Fruit fly (Drosophila melanogaster) whole organism, embryonic: ENCODE results near the gene Rbp.

ENCODE experiments used
- ATbp ChIP-seq: fragments of 200-800 bp; sonication (Bioruptor generic); optimal IDR thresholded peaks from 2 replicates; lab custom pipeline; 2017; ENCODE audit warnings: missing biosample characterization, mild to moderate bottlenecking, missing genetic modification characterization, missing genetic modification reagents
- Ada2b ChIP-seq: fragments of 200-800 bp; sonication (Bioruptor generic); IDR thresholded peaks from 2 replicates; pipeline ENCODE4 v1.3.6; 2022; ENCODE audit warnings: missing biosample characterization, missing genetic modification characterization
- Antp ChIP-seq: fragments of 200-800 bp; sonication (Bioruptor generic); optimal IDR thresholded peaks from 3 replicates; lab custom pipeline; 2016; ENCODE audit warnings: missing biosample characterization, missing genetic modification characterization
- Atf3 ChIP-seq: fragments of 200-800 bp; sonication (Bioruptor generic); optimal IDR thresholded peaks from 3 replicates; lab custom pipeline; 2016; ENCODE audit warnings: missing biosample characterization, missing genetic modification characterization
- CG10321 ChIP-seq: fragments of 200-800 bp; sonication (Bioruptor generic); IDR thresholded peaks from 2 replicates; pipeline ENCODE4 v1.3.6; 2022; ENCODE audit warnings: missing biosample characterization, missing genetic modification characterization
- CG13296 ChIP-seq: fragments of 200-800 bp; sonication (Bioruptor generic); optimal IDR thresholded peaks from 3 replicates; lab custom pipeline; 2018; ENCODE audit warnings: missing biosample characterization, mild to moderate bottlenecking, missing genetic modification characterization
- CG14667 ChIP-seq: fragments of 200-800 bp; sonication (Bioruptor generic); IDR thresholded peaks from 2 replicates; pipeline ENCODE4 v1.3.6; 2022; ENCODE audit warnings: missing biosample characterization, missing genetic modification characterization
- CG17361 ChIP-seq: fragments of 200-800 bp; sonication (Bioruptor generic); IDR thresholded peaks from 3 replicates; pipeline ENCODE4 v1.3.6; 2022; ENCODE audit warnings: missing biosample characterization, missing genetic modification characterization
- CG17802 ChIP-seq: fragments of 200-800 bp; sonication (Bioruptor generic); optimal IDR thresholded peaks from 2 replicates; lab custom pipeline; 2018; ENCODE audit warnings: missing biosample characterization, mild to moderate bottlenecking, missing genetic modification characterization, moderate library complexity
- CG18011 ChIP-seq: fragments of 200-800 bp; sonication (Bioruptor generic); optimal IDR thresholded peaks from 2 replicates; lab custom pipeline; 2017; ENCODE audit warnings: missing biosample characterization, missing genetic modification characterization, mild to moderate bottlenecking, moderate library complexity, missing genotype
- CG18764 ChIP-seq: fragments of 200-800 bp; sonication (Bioruptor generic); optimal IDR thresholded peaks from 3 replicates; lab custom pipeline; 2016; ENCODE audit warnings: missing biosample characterization, missing genetic modification characterization
- CG2129 ChIP-seq: fragments of 200-800 bp; sonication (Bioruptor generic); IDR thresholded peaks from 2 replicates; pipeline ENCODE4 v1.3.6; 2022; ENCODE audit warnings: missing biosample characterization, missing genetic modification characterization; ENCODE audit not compliant: partially characterized antibody
- CG2199 ChIP-seq: fragments of 200-800 bp; sonication (Bioruptor generic); IDR thresholded peaks from 3 replicates; pipeline ENCODE4 v1.3.6; 2022; ENCODE audit warnings: missing biosample characterization, missing genetic modification characterization
- CG2202 ChIP-seq: fragments of 200-800 bp; sonication (Bioruptor generic); optimal IDR thresholded peaks from 2 replicates; lab custom pipeline; 2018; ENCODE audit warnings: missing biosample characterization, mild to moderate bottlenecking, missing genetic modification characterization
- CG2678 ChIP-seq: fragments of 200-800 bp; sonication (Bioruptor generic); optimal IDR thresholded peaks from 3 replicates; lab custom pipeline; 2019; ENCODE audit warnings: missing biosample characterization, mild to moderate bottlenecking, missing genetic modification characterization, moderate library complexity
- CG6654 ChIP-seq: fragments of 200-800 bp; sonication (Bioruptor generic); optimal IDR thresholded peaks from 2 replicates; lab custom pipeline; 2017; ENCODE audit warnings: missing biosample characterization, mild to moderate bottlenecking, missing genetic modification characterization
- CG6813 ChIP-seq: fragments of 200-800 bp; sonication (Bioruptor generic); optimal IDR thresholded peaks from 2 replicates; lab custom pipeline; 2017; ENCODE audit warnings: missing biosample characterization, missing genetic modification characterization, mild to moderate bottlenecking, moderate library complexity, missing genetic modification reagents
- CG7786 ChIP-seq: fragments of 200-800 bp; sonication (Bioruptor generic); optimal IDR thresholded peaks from 2 replicates; lab custom pipeline; 2016; ENCODE audit warnings: missing biosample characterization, missing genetic modification characterization
- Dek ChIP-seq: fragments of 200-800 bp; sonication (Bioruptor generic); optimal IDR thresholded peaks from 3 replicates; lab custom pipeline; 2019; ENCODE audit warnings: missing biosample characterization, mild to moderate bottlenecking, missing genetic modification characterization, moderate library complexity
- Fer2 ChIP-seq: fragments of 200-800 bp; sonication (Bioruptor generic); optimal IDR thresholded peaks from 2 replicates; lab custom pipeline; 2018; ENCODE audit warnings: missing biosample characterization, mild to moderate bottlenecking, missing genetic modification characterization, moderate library complexity
- Lpt ChIP-seq: fragments of >200 bp; optimal IDR thresholded peaks from 2 replicates; lab custom pipeline; 2018; ENCODE audit warnings: missing biosample characterization, missing genetic modification characterization
- Mad ChIP-seq: fragments of 200-800 bp; sonication (Bioruptor generic); optimal IDR thresholded peaks from 2 replicates; lab custom pipeline; 2016; ENCODE audit warnings: missing biosample characterization, missing genetic modification characterization
- NC2β ChIP-seq: fragments of 200-800 bp; sonication (Bioruptor generic); optimal IDR thresholded peaks from 2 replicates; lab custom pipeline; 2016; ENCODE audit warnings: missing biosample characterization, missing genetic modification characterization
- Scr ChIP-seq: fragments of 200-800 bp; sonication (Bioruptor generic); IDR thresholded peaks from 2 replicates; pipeline ENCODE4 v1.3.6; 2022; ENCODE audit warnings: missing biosample characterization, missing genetic modification characterization; ENCODE audit not compliant: partially characterized antibody
- Sox102F ChIP-seq: fragments of 200-800 bp; sonication (Bioruptor generic); optimal IDR thresholded peaks from 2 replicates; lab custom pipeline; 2018; ENCODE audit warnings: missing biosample characterization, mild to moderate bottlenecking, missing genetic modification characterization, moderate library complexity
- Xbp1 ChIP-seq: fragments of 200-800 bp; sonication (Bioruptor generic); optimal IDR thresholded peaks from 3 replicates; lab custom pipeline; 2016; ENCODE audit warnings: missing biosample characterization, mild to moderate bottlenecking, missing genetic modification characterization
- amos ChIP-seq: fragments of 200-800 bp; sonication (Bioruptor generic); IDR thresholded peaks from 2 replicates; pipeline ENCODE4 v1.3.6; 2022; ENCODE audit warnings: missing biosample characterization, missing genetic modification characterization; ENCODE audit not compliant: partially characterized antibody
- aop ChIP-seq: fragments of 200-800 bp; sonication (Bioruptor generic); IDR thresholded peaks from 2 replicates; pipeline ENCODE4 v1.3.6; 2022; ENCODE audit warnings: missing biosample characterization, missing genetic modification characterization
- ash1 ChIP-seq: fragments of 200-800 bp; sonication (Bioruptor generic); optimal IDR thresholded peaks from 2 replicates; lab custom pipeline; 2018; ENCODE audit warnings: missing biosample characterization, mild to moderate bottlenecking, missing genetic modification characterization
- cas ChIP-seq: fragments of 200-800 bp; sonication (Bioruptor generic); IDR thresholded peaks from 2 replicates; pipeline ENCODE4 v1.3.6; 2022; ENCODE audit warnings: missing biosample characterization, missing genetic modification characterization
- chm ChIP-seq: fragments of 200-800 bp; sonication (Bioruptor generic); IDR thresholded peaks from 2 replicates; pipeline ENCODE4 v1.3.6; 2022; ENCODE audit warnings: missing biosample characterization, missing genetic modification characterization
- fd3F ChIP-seq: fragments of 200-800 bp; sonication (Bioruptor generic); optimal IDR thresholded peaks from 2 replicates; lab custom pipeline; 2018; ENCODE audit warnings: missing biosample characterization, mild to moderate bottlenecking, missing genetic modification characterization, moderate library complexity
- gem ChIP-seq: fragments of 200-800 bp; sonication (Bioruptor generic); optimal IDR thresholded peaks from 2 replicates; lab custom pipeline; 2019; ENCODE audit warnings: missing biosample characterization, mild to moderate bottlenecking, missing genetic modification characterization, moderate library complexity
- grau ChIP-seq: fragments of 200-800 bp; optimal IDR thresholded peaks from 3 replicates; lab custom pipeline; 2019; ENCODE audit warnings: missing biosample characterization, mild to moderate bottlenecking, missing genetic modification characterization, moderate library complexity
- klu ChIP-seq: fragments of 200-800 bp; sonication (Bioruptor generic); IDR thresholded peaks from 2 replicates; pipeline ENCODE4 v1.3.6; 2022; ENCODE audit warnings: missing biosample characterization, missing genetic modification characterization
- lov ChIP-seq, 2 experiments: fragments of 200-800 bp in 1 of 2; fragments of >200 bp in 1 of 2; sonication (Bioruptor generic) in 1 of 2; IDR thresholded peaks in 1 of 2; optimal IDR thresholded peaks in 1 of 2; 2 replicates in 1 of 2; 3 replicates in 1 of 2; pipeline versions ENCODE4 v1.3.6 to Lab custom; 2017 to 2022; ENCODE audit warnings: missing biosample characterization in 1 of 2, missing genetic modification characterization in 1 of 2
- salm ChIP-seq: fragments of 200-800 bp; sonication (Bioruptor generic); optimal IDR thresholded peaks from 2 replicates; lab custom pipeline; 2018; ENCODE audit warnings: missing biosample characterization, mild to moderate bottlenecking, missing genetic modification characterization
- so ChIP-seq: fragments of 200-800 bp; sonication (Bioruptor generic); IDR thresholded peaks from 3 replicates; pipeline ENCODE4 v1.3.6; 2022; ENCODE audit warnings: missing biosample characterization, missing genetic modification characterization
- sqz ChIP-seq: fragments of 200-800 bp; sonication (Bioruptor generic); optimal IDR thresholded peaks from 3 replicates; lab custom pipeline; 2018; ENCODE audit warnings: missing biosample characterization, mild to moderate bottlenecking, missing genetic modification characterization
- tgo ChIP-seq: fragments of 200-800 bp; sonication (Bioruptor generic); IDR thresholded peaks from 3 replicates; pipeline ENCODE4 v1.3.6; 2022; ENCODE audit warnings: missing biosample characterization, missing genetic modification characterization
- tup ChIP-seq: fragments of 200-800 bp; sonication (Bioruptor generic); optimal IDR thresholded peaks from 2 replicates; lab custom pipeline; 2016; ENCODE audit warnings: missing biosample characterization, mild to moderate bottlenecking, missing genetic modification characterization, moderate library complexity
- unc-4 ChIP-seq: fragments of 200-800 bp; sonication (Bioruptor generic); IDR thresholded peaks from 2 replicates; pipeline ENCODE4 v1.3.6; 2022; ENCODE audit warnings: missing biosample characterization, missing genetic modification characterization; ENCODE audit not compliant: partially characterized antibody
- wdn ChIP-seq: fragments of 200-800 bp; sonication (Bioruptor generic); IDR thresholded peaks from 2 replicates; pipeline ENCODE4 v1.3.6; 2022; ENCODE audit warnings: missing biosample characterization, missing genetic modification characterization
- wor ChIP-seq: fragments of 200-800 bp; sonication (Bioruptor generic); IDR thresholded peaks from 2 replicates; pipeline ENCODE4 v1.3.6; 2022; ENCODE audit warnings: missing biosample characterization, missing genetic modification characterization
- zen ChIP-seq: fragments of 200-800 bp; sonication (Bioruptor generic); optimal IDR thresholded peaks from 3 replicates; lab custom pipeline; 2018; ENCODE audit warnings: missing biosample characterization, mild to moderate bottlenecking, missing genetic modification characterization, moderate library complexity
- zen2 ChIP-seq: fragments of 200-800 bp; sonication (Bioruptor generic); IDR thresholded peaks from 3 replicates; pipeline ENCODE4 v1.3.6; 2022; ENCODE audit warnings: missing biosample characterization, missing genetic modification characterization; ENCODE audit not compliant: partially characterized antibody

Rbp gene

DNA sequence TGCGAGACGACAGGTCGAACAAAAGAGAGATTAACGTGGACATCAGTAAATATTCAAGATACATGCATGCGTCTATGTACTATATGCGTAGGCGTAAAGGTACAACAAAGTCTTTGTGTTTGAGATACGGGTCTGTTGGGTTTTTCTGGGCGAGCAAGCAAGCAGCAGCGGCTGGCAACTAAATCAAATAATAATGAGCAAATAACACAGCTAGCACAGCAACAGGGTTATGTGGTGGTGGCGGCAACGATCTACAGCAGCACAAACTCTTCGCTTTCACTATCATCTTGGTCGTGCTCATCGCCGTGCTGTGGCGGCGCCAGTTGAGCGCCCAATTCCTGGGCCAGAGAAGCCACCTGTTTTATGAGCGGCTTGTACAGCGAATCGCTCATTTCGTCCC is 20.4 kb upstream of the Rbp start (continued):
- no peak for TF ChIP-seq Fer2
- TF ChIP-seq klu = no peak
- no peak for TF ChIP-seq fd3F (GFP tag; lab: Kevin White, UChicago)
- no peak for TF ChIP-seq tup
- no peak for TF ChIP-seq unc-4
- no peak for TF ChIP-seq Mad
- no peak for TF ChIP-seq NC2β (GFP tag; lab: Kevin White, UChicago)
- 0 out of 3 replicates have a peak, but pooled peaks have one; percentile 35 for TF ChIP-seq CG2199 (GFP tag; lab: Robert Waterston, UW)
- no peak for TF ChIP-seq salm (tag; lab: Kevin White, UChicago)
- no peak for TF ChIP-seq CG18011 (GFP tag; lab: Kevin White, UChicago)
- TF ChIP-seq CG13296 (GFP tag; lab: Kevin White, UChicago) = peak; percentile 38
- no peak for TF ChIP-seq aop
- no peak for TF ChIP-seq Sox102F (GFP tag; lab: Kevin White, UChicago)
- TF ChIP-seq gem (tag; lab: Kevin White, UChicago) = no peak
- TF ChIP-seq CG17802 (tag; lab: Kevin White, UChicago) = no peak
- TF ChIP-seq Antp = no peak
- no peak for TF ChIP-seq CG14667 (GFP tag; lab: Robert Waterston, UW)
- no peak for TF ChIP-seq wor
- TF ChIP-seq wdn = no peak
- TF ChIP-seq cas (GFP tag; lab: Robert Waterston, UW) = no peak
- no peak for TF ChIP-seq Lpt (GFP tag; lab: Kevin White, UChicago)
- TF ChIP-seq ash1 (GFP tag; lab: Kevin White, UChicago) = no peak
- no peak for TF ChIP-seq grau (tag; lab: Kevin White, UChicago)
- no peak for TF ChIP-seq Atf3 (GFP tag; lab: Kevin White, UChicago)
- peak; percentile 44 for TF ChIP-seq CG6813
- TF ChIP-seq CG18764 = no peak
- TF ChIP-seq zen (tag; lab: Kevin White, UChicago) = no peak
- no peak for TF ChIP-seq Ada2b (GFP tag; lab: Robert Waterston, UW)
- no peak for TF ChIP-seq CG6654 (GFP tag; lab: Kevin White, UChicago)
- 0 out of 2 replicates have a peak, but pooled peaks have one; percentile 21 for TF ChIP-seq chm (GFP tag; lab: Robert Waterston, UW)
- peak; percentile 24 for TF ChIP-seq CG2678 (tag; lab: Kevin White, UChicago)
- TF ChIP-seq ATbp = peak; percentile 44

DNA sequence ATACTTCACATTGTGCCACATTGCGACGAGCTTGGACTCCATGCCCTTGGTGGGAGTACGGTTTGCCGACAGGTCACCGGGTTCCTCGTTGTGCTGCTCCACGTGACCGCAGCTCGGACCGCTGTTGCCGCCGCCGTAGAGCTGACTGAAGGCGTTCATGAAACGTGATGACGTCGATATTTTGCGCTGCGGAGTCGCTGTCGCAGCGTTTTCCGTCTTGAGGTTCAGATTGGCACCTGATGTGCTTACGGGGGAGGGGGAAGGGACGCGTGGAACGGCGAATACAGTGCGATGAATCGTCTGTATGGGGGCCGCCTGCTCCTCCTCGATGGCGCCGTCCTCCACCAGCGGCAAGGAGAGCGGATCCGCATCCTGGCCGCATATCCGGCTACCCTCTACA is 18.3 kb upstream of the Rbp start:
- TF ChIP-seq CG2202 (tag; lab: Kevin White, UChicago) = no peak
- 0 out of 2 replicates have a peak, but pooled peaks have one; percentile 5 for TF ChIP-seq amos (GFP tag; lab: Robert Waterston, UW)
- no peak for TF ChIP-seq CG7786
- TF ChIP-seq CG17361 (GFP tag; lab: Robert Waterston, UW) = no peak
- no peak for TF ChIP-seq Dek (tag; lab: Kevin White, UChicago)
- TF ChIP-seq lov (optimal IDR thresholded peaks at IDR 0.05; lab: Kevin White, UChicago) = no peak
- TF ChIP-seq lov (GFP tag; IDR thresholded peaks at IDR 0.05; lab: Robert Waterston, UW) = 0 out of 3 replicates have a peak, but pooled peaks have one; percentile 22
- TF ChIP-seq CG10321 (GFP tag; lab: Robert Waterston, UW) = no peak
- TF ChIP-seq zen2 = no peak
- TF ChIP-seq CG2129 = no peak
- no peak for TF ChIP-seq so (GFP tag; lab: Robert Waterston, UW)
- TF ChIP-seq Scr (GFP tag; lab: Robert Waterston, UW) = no peak
- TF ChIP-seq sqz (GFP tag; lab: Kevin White, UChicago) = no peak
- no peak for TF ChIP-seq Xbp1 (GFP tag; lab: Kevin White, UChicago)
- TF ChIP-seq tgo (GFP tag; lab: Robert Waterston, UW) = no peak
